Worm (Caenorhabditis elegans) whole organism, L4 larva: ENCODE results near the gene T19D12.5.

Experiments
- ama-1 ChIP-seq: fragments of 150-350 bp; optimal IDR thresholded peaks from 2 replicates; lab custom pipeline; 2014; ENCODE audit warnings: inconsistent platforms, mixed read lengths
- ceh-62 ChIP-seq: sonication (generic microtip); optimal IDR thresholded peaks from 2 replicates; lab custom pipeline; 2017; ENCODE audit warnings: missing biosample characterization, missing genetic modification characterization
- ceh-82 ChIP-seq: sonication (generic microtip); optimal IDR thresholded peaks from 2 replicates; lab custom pipeline; 2017; ENCODE audit warnings: missing biosample characterization, missing genetic modification characterization
- ces-1 ChIP-seq: fragments of 150-350 bp; sonication (generic microtip); optimal IDR thresholded peaks from 4 replicates; lab custom pipeline; 2014; ENCODE audit warnings: missing biosample characterization, missing genetic modification reagents, missing genetic modification characterization
- dpl-1 ChIP-seq: fragments of 150-350 bp; optimal IDR thresholded peaks from 2 replicates; lab custom pipeline; 2014; ENCODE audit warnings: missing biosample characterization, missing genetic modification reagents, missing genetic modification characterization
- jun-1 ChIP-seq: fragments of 150-350 bp; optimal IDR thresholded peaks from 2 replicates; lab custom pipeline; 2014; ENCODE audit warnings: missing biosample characterization, missing genetic modification reagents, missing genetic modification characterization
- lim-7 ChIP-seq: fragments of 200-800 bp; sonication (Bioruptor generic); IDR thresholded peaks from 2 replicates; pipeline ENCODE4 v1.3.6; 2022; ENCODE audit warnings: missing genetic modification characterization, missing compliant biosample characterization
- nhr-77 ChIP-seq: fragments of 150-350 bp; optimal IDR thresholded peaks from 2 replicates; lab custom pipeline; 2014; ENCODE audit warnings: missing biosample characterization, missing genetic modification characterization
- pha-4 ChIP-seq, 2 experiments: fragments of 150-350 bp in 1 of 2; fragments of 200-800 bp in 1 of 2; sonication (Bioruptor generic) in 1 of 2; IDR thresholded peaks in 1 of 2; optimal IDR thresholded peaks in 1 of 2; 2 replicates each; pipeline versions ENCODE4 v1.3.6 to Lab custom; 2014 to 2022; ENCODE audit warnings: missing genetic modification characterization in 2 of 2, missing genetic modification reagents in 2 of 2, missing biosample characterization in 1 of 2, missing compliant biosample characterization in 1 of 2
- snpc-4 ChIP-seq: fragments of 150-350 bp; optimal IDR thresholded peaks from 2 replicates; lab custom pipeline; 2014; ENCODE audit warnings: missing biosample characterization, missing genetic modification characterization
- zip-2 ChIP-seq: fragments of 150-350 bp; optimal IDR thresholded peaks from 2 replicates; lab custom pipeline; 2014; ENCODE audit warnings: missing biosample characterization, missing genetic modification characterization
- ztf-11 ChIP-seq: fragments of 150-350 bp; optimal IDR thresholded peaks from 2 replicates; lab custom pipeline; 2014; ENCODE audit warnings: missing biosample characterization, missing genetic modification characterization

DNA sequence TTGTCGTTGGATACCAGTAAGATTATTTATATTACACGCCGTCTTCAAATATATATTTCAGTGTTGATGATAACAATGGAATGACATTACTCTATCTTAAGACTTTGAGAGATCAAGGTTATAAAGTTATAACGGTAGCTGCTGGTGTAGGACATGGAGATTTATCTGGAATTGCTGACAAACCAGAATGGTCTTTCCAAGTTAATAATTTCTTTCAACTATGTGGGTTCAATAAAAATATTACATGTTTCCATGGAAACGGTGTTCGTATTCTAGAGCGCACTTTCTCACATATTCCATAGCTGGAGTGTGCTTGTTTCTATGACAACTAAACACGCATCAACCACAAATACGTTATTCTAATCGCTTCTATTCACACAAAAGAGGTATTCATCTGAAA lies 43.7 kb upstream of the T19D12.5 start, which contains the start of gene ift-74:
- TF ChIP-seq snpc-4 (tag; lab: Kevin White, UChicago): no peak
- TF ChIP-seq ceh-62 (tag; lab: Kevin White, UChicago): no peak
- no peak for TF ChIP-seq ceh-82 (tag; lab: Kevin White, UChicago)
- TF ChIP-seq ama-1 (lab: Kevin White, UChicago): no peak
- no peak for TF ChIP-seq nhr-77 (tag; lab: Kevin White, UChicago)
- TF ChIP-seq lim-7 (GFP tag; lab: Robert Waterston, UW): no peak
- TF ChIP-seq ztf-11 (tag; lab: Kevin White, UChicago): no peak
- no peak for TF ChIP-seq jun-1 (tag; lab: Kevin White, UChicago)
- no peak for TF ChIP-seq dpl-1 (GFP tag; lab: Kevin White, UChicago)
- no peak for TF ChIP-seq zip-2 (tag; lab: Kevin White, UChicago)
- TF ChIP-seq ces-1 (GFP tag; lab: Kevin White, UChicago): no peak
- no peak for TF ChIP-seq pha-4 (GFP tag; IDR thresholded peaks at IDR 0.05; lab: Robert Waterston, UW)
- no peak for TF ChIP-seq pha-4 (tag; optimal IDR thresholded peaks at IDR 0.05; lab: Kevin White, UChicago)
